Fruit fly (Drosophila melanogaster) whole organism, embryonic: Measurements from ENCODE around the gene Ance-2.
A peak's percentile ranks its signal among the peaks of the same experiment; 100 is the strongest.

Experiments used
- ATbp ChIP-seq: fragments of 200-800 bp; sonication (Bioruptor generic); optimal IDR thresholded peaks from 2 replicates; lab custom pipeline; 2017; ENCODE audit warnings: missing biosample characterization, mild to moderate bottlenecking, missing genetic modification characterization, missing genetic modification reagents
- Abd-B ChIP-seq: fragments of 200-800 bp; sonication (Bioruptor generic); optimal IDR thresholded peaks from 2 replicates; lab custom pipeline; 2018; ENCODE audit warnings: missing biosample characterization, mild to moderate bottlenecking, missing genetic modification characterization, moderate library complexity
- Ada2b ChIP-seq: fragments of 200-800 bp; sonication (Bioruptor generic); IDR thresholded peaks from 2 replicates; pipeline ENCODE4 v1.3.6; 2022; ENCODE audit warnings: missing biosample characterization, missing genetic modification characterization
- Awh ChIP-seq: fragments of 200-800 bp; sonication (Bioruptor generic); IDR thresholded peaks from 2 replicates; pipeline ENCODE4, ENCODE4 v1.3.6; 2022; ENCODE audit warnings: missing biosample characterization, missing genetic modification characterization
- C15 ChIP-seq: fragments of 200-800 bp; sonication (Bioruptor generic); IDR thresholded peaks from 3 replicates; pipeline ENCODE4 v1.3.6; 2022; ENCODE audit warnings: missing biosample characterization, missing genetic modification characterization
- CG13123 ChIP-seq: fragments of 200-800 bp; sonication (Bioruptor generic); optimal IDR thresholded peaks from 2 replicates; lab custom pipeline; 2016; ENCODE audit warnings: missing biosample characterization, missing genetic modification characterization
- CG13296 ChIP-seq: fragments of 200-800 bp; sonication (Bioruptor generic); optimal IDR thresholded peaks from 3 replicates; lab custom pipeline; 2018; ENCODE audit warnings: missing biosample characterization, mild to moderate bottlenecking, missing genetic modification characterization
- CG14014 ChIP-seq: fragments of 200-800 bp; sonication (Bioruptor generic); IDR thresholded peaks from 2 replicates; pipeline ENCODE4 v1.3.6; 2022; ENCODE audit warnings: missing biosample characterization, missing genetic modification characterization
- CG16815 ChIP-seq: fragments of 200-800 bp; sonication (Bioruptor generic); optimal IDR thresholded peaks from 3 replicates; lab custom pipeline; 2017; ENCODE audit warnings: missing biosample characterization, mild to moderate bottlenecking, missing genetic modification characterization
- CG2120 ChIP-seq: fragments of 200-800 bp; sonication (Bioruptor generic); optimal IDR thresholded peaks from 3 replicates; lab custom pipeline; 2016; ENCODE audit warnings: missing biosample characterization, missing genetic modification characterization
- CG3065 ChIP-seq: fragments of 200-800 bp; sonication (Bioruptor generic); optimal IDR thresholded peaks from 2 replicates; lab custom pipeline; 2016; ENCODE audit warnings: missing biosample characterization, missing genetic modification characterization
- CG3847 ChIP-seq: fragments of 200-800 bp; sonication (Bioruptor generic); IDR thresholded peaks from 2 replicates; pipeline ENCODE4 v1.3.6; 2022; ENCODE audit warnings: missing biosample characterization, missing genetic modification characterization
- CG4707 ChIP-seq: fragments of 200-800 bp; sonication (Bioruptor generic); optimal IDR thresholded peaks from 2 replicates; lab custom pipeline; 2018; ENCODE audit warnings: missing biosample characterization, mild to moderate bottlenecking, missing genetic modification characterization, moderate library complexity
- CG6854 ChIP-seq: fragments of 200-800 bp; sonication (Bioruptor generic); optimal IDR thresholded peaks from 3 replicates; lab custom pipeline; 2017; ENCODE audit warnings: missing biosample characterization, mild to moderate bottlenecking, missing genetic modification characterization
- CG8388 ChIP-seq: fragments of 200-800 bp; sonication (Bioruptor generic); optimal IDR thresholded peaks from 2 replicates; lab custom pipeline; 2019; ENCODE audit warnings: missing biosample characterization, mild to moderate bottlenecking, missing genetic modification characterization, moderate library complexity
- CG9876 ChIP-seq: fragments of 200-800 bp; sonication (Bioruptor generic); optimal IDR thresholded peaks from 2 replicates; lab custom pipeline; 2016; ENCODE audit warnings: missing biosample characterization, missing genetic modification characterization
- D19A ChIP-seq: fragments of 200-800 bp; optimal IDR thresholded peaks from 3 replicates; lab custom pipeline; 2019; ENCODE audit warnings: missing biosample characterization, mild to moderate bottlenecking, missing genetic modification characterization, moderate library complexity
- Dad ChIP-seq: fragments of 200-800 bp; sonication (Bioruptor generic); optimal IDR thresholded peaks from 3 replicates; lab custom pipeline; 2016; ENCODE audit warnings: missing biosample characterization, missing genetic modification characterization
- HLH3B ChIP-seq: fragments of 200-800 bp; sonication (Bioruptor generic); IDR thresholded peaks from 2 replicates; pipeline ENCODE4 v1.3.6; 2022; ENCODE audit warnings: missing biosample characterization, missing genetic modification characterization
- Hmr ChIP-seq: fragments of 200-800 bp; sonication (Bioruptor generic); optimal IDR thresholded peaks from 3 replicates; lab custom pipeline; 2017; ENCODE audit warnings: mild to moderate bottlenecking, missing biosample characterization, missing genetic modification reagents, missing genetic modification characterization
- Mad ChIP-seq: fragments of 200-800 bp; sonication (Bioruptor generic); optimal IDR thresholded peaks from 2 replicates; lab custom pipeline; 2016; ENCODE audit warnings: missing biosample characterization, missing genetic modification characterization
- Nf-YA ChIP-seq: fragments of 200-800 bp; sonication (Bioruptor generic); IDR thresholded peaks from 2 replicates; pipeline ENCODE4 v1.3.6; 2022; ENCODE audit warnings: missing biosample characterization, missing genetic modification characterization
- Nf-YB ChIP-seq: fragments of 200-800 bp; sonication (Bioruptor generic); optimal IDR thresholded peaks from 3 replicates; lab custom pipeline; 2019; ENCODE audit warnings: missing biosample characterization, mild to moderate bottlenecking, missing genetic modification characterization, moderate library complexity
- Pdp1 ChIP-seq, 2 experiments: fragments of 200-800 bp; sonication (Bioruptor generic); optimal IDR thresholded peaks; 3 replicates each; lab custom pipeline; 2016; ENCODE audit warnings: missing biosample characterization in 2 of 2, missing genetic modification characterization in 2 of 2, mild to moderate bottlenecking in 1 of 2, moderate library complexity in 1 of 2
- Rfx ChIP-seq: fragments of 200-800 bp; sonication (Bioruptor generic); IDR thresholded peaks from 2 replicates; pipeline ENCODE4 v1.3.6; 2022; ENCODE audit warnings: missing biosample characterization, missing genetic modification characterization
- Trl ChIP-seq, 3 experiments: fragments of >200 bp in 2 of 3; fragments of 200-800 bp in 1 of 3; sonication (Bioruptor generic) in 1 of 3; optimal IDR thresholded peaks; 2 replicates in 1 of 3; 3 replicates in 2 of 3; lab custom pipeline; 2016 to 2017; ENCODE audit warnings: missing biosample characterization in 1 of 3, missing genetic modification characterization in 1 of 3
- Xbp1 ChIP-seq: fragments of 200-800 bp; sonication (Bioruptor generic); optimal IDR thresholded peaks from 3 replicates; lab custom pipeline; 2016; ENCODE audit warnings: missing biosample characterization, mild to moderate bottlenecking, missing genetic modification characterization
- aop ChIP-seq: fragments of 200-800 bp; sonication (Bioruptor generic); IDR thresholded peaks from 2 replicates; pipeline ENCODE4 v1.3.6; 2022; ENCODE audit warnings: missing biosample characterization, missing genetic modification characterization
- ato ChIP-seq: fragments of 200-800 bp; sonication (Bioruptor generic); IDR thresholded peaks from 2 replicates; pipeline ENCODE4 v1.3.6; 2022; ENCODE audit warnings: missing biosample characterization, missing genetic modification characterization; ENCODE audit not compliant: partially characterized antibody
- cato ChIP-seq: fragments of 200-800 bp; sonication (Bioruptor generic); optimal IDR thresholded peaks from 2 replicates; lab custom pipeline; 2016; ENCODE audit warnings: missing biosample characterization, missing genetic modification characterization, borderline replicate concordance
- cg ChIP-seq: fragments of 200-800 bp; sonication (Bioruptor generic); optimal IDR thresholded peaks from 3 replicates; lab custom pipeline; 2019; ENCODE audit warnings: missing biosample characterization, mild to moderate bottlenecking, missing genetic modification characterization, moderate library complexity
- crp ChIP-seq, 2 experiments: fragments of 200-800 bp; sonication (Bioruptor generic); optimal IDR thresholded peaks; 2 replicates in 1 of 2; 3 replicates in 1 of 2; lab custom pipeline; 2017; ENCODE audit warnings: missing biosample characterization in 2 of 2, missing genetic modification characterization in 2 of 2, mild to moderate bottlenecking in 1 of 2, moderate library complexity in 1 of 2
- dpn ChIP-seq, 2 experiments: fragments of 200-800 bp; sonication (Bioruptor generic); optimal IDR thresholded peaks; 3 replicates each; lab custom pipeline; 2016; ENCODE audit warnings: missing biosample characterization in 2 of 2, missing genetic modification characterization in 2 of 2
- grau ChIP-seq: fragments of 200-800 bp; optimal IDR thresholded peaks from 3 replicates; lab custom pipeline; 2019; ENCODE audit warnings: missing biosample characterization, mild to moderate bottlenecking, missing genetic modification characterization, moderate library complexity
- gt ChIP-seq: fragments of 200-800 bp; sonication (Bioruptor generic); IDR thresholded peaks from 2 replicates; pipeline ENCODE4 v1.3.6; 2022; ENCODE audit warnings: missing biosample characterization, missing genetic modification characterization
- insv ChIP-seq, 2 experiments: fragments of 200-800 bp; sonication (Bioruptor generic); optimal IDR thresholded peaks; 3 replicates each; lab custom pipeline; 2016 to 2018; ENCODE audit warnings: missing biosample characterization in 2 of 2, missing genetic modification characterization in 2 of 2
- inv ChIP-seq: fragments of 200-800 bp; sonication (Bioruptor generic); IDR thresholded peaks from 2 replicates; pipeline ENCODE4 v1.3.6; 2022; ENCODE audit warnings: missing biosample characterization, missing genetic modification characterization; ENCODE audit not compliant: partially characterized antibody
- peb ChIP-seq: fragments of 200-800 bp; sonication (Bioruptor generic); IDR thresholded peaks from 2 replicates; pipeline ENCODE4 v1.3.6; 2022; ENCODE audit warnings: missing biosample characterization, missing genetic modification characterization
- pum ChIP-seq: fragments of 200-800 bp; sonication (Bioruptor generic); optimal IDR thresholded peaks from 2 replicates; lab custom pipeline; 2016; ENCODE audit warnings: missing biosample characterization, missing genetic modification characterization
- repo ChIP-seq: fragments of 200-800 bp; sonication (Bioruptor generic); optimal IDR thresholded peaks from 2 replicates; lab custom pipeline; 2016; ENCODE audit warnings: missing biosample characterization, missing genetic modification characterization
- sisA ChIP-seq: fragments of 200-800 bp; sonication (Bioruptor generic); IDR thresholded peaks from 2 replicates; pipeline ENCODE4 v1.3.6; 2022; ENCODE audit warnings: missing biosample characterization, missing genetic modification characterization
- slbo ChIP-seq: fragments of 200-800 bp; sonication (Bioruptor generic); IDR thresholded peaks from 2 replicates; pipeline ENCODE4 v1.3.6; 2022; ENCODE audit warnings: missing biosample characterization, missing genetic modification characterization
- sr ChIP-seq: fragments of 200-800 bp; sonication (Bioruptor generic); IDR thresholded peaks from 3 replicates; pipeline ENCODE4 v1.3.6; 2022; ENCODE audit warnings: missing biosample characterization, missing genetic modification characterization
- stc ChIP-seq: fragments of 200-800 bp; sonication (Bioruptor generic); IDR thresholded peaks from 2 replicates; pipeline ENCODE4 v1.3.6; 2022; ENCODE audit warnings: missing biosample characterization, missing genetic modification characterization
- tgo ChIP-seq: fragments of 200-800 bp; sonication (Bioruptor generic); IDR thresholded peaks from 3 replicates; pipeline ENCODE4 v1.3.6; 2022; ENCODE audit warnings: missing biosample characterization, missing genetic modification characterization
- tx ChIP-seq: fragments of 200-800 bp; sonication (Bioruptor generic); optimal IDR thresholded peaks from 2 replicates; lab custom pipeline; 2016; ENCODE audit warnings: missing biosample characterization, missing genetic modification characterization
- wek ChIP-seq: fragments of 200-800 bp; sonication (Bioruptor generic); optimal IDR thresholded peaks from 3 replicates; lab custom pipeline; 2018; ENCODE audit warnings: missing biosample characterization, mild to moderate bottlenecking, missing genetic modification characterization, moderate library complexity

Gene Ance-2

dm6 chr2L:13903796-13904330 lies 5.3 kb upstream of the Ance-2 start:
- TF ChIP-seq Xbp1 (GFP tag; lab: Kevin White, UChicago) (no peak), dpn (GFP tag; optimal IDR thresholded peaks at IDR 0.05; lab: Kevin White, UChicago) (peak in 1 of 2 experiments; percentile 23), wek (peak; percentile 57), Pdp1 (GFP tag; optimal IDR thresholded peaks at IDR 0.05; lab: Kevin White, UChicago) (peak in 1 of 2 experiments; percentile 97), Trl (optimal IDR thresholded peaks at IDR 0.05; lab: Kevin White, UChicago) (peak in 1 of 2 experiments; percentile 2), Trl (GFP tag; optimal IDR thresholded peaks at IDR 0.05; lab: Kevin White, UChicago) (no peak), sr (GFP tag; lab: Robert Waterston, UW) (0 out of 3 replicates have a peak, but pooled peaks have one; percentile 11), grau (tag; lab: Kevin White, UChicago) (peak; percentile 83), Hmr (no peak), cg (GFP tag; lab: Kevin White, UChicago) (peak; percentile 84)

DNA sequence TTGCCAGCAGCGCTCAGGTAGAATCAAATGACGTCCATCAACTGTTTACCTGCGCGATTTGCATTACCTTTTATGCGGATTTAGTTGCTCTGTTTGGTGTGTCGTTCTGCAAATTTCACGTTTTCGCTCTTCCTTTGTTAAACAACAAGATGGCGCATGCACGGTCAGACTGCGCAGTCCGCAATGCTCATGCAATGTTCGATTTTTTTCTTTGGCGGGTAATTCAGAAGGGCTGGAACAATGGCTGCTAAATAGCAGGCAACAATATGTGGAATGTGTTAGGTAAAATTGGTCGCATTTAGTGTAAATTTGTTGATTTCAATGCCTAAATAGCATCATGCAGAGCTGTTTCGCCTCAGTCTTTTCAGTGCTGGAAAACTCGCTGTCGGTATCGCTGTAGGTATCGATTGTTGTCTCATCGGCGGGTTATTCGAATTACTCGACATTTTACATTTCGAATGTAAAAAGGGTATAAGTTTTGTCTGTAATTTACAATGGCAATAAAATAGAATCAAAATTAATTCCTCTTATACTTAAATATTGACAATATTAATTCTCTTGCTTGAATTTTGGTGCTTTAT lies 4.7 kb upstream of the Ance-2 start, which contains the start of gene Smg5:
Smg5 (minus strand) TSS at position 331 of the 581 bp plus-strand sequence.
- TF ChIP-seq ato (GFP tag; lab: Robert Waterston, UW) (peak; percentile 96), sisA (GFP tag; lab: Robert Waterston, UW) (peak; percentile 98), pum (GFP tag; lab: Kevin White, UChicago) (peak; percentile 94), Ada2b (GFP tag; lab: Robert Waterston, UW) (peak; percentile 96), aop (GFP tag; lab: Robert Waterston, UW) (peak; percentile 75; the same call in 1 of the 2 replicates), slbo (GFP tag; lab: Robert Waterston, UW) (peak; percentile 97), CG4707 (peak; percentile 35), CG9876 (GFP tag; lab: Kevin White, UChicago) (peak; percentile 99), peb (GFP tag; lab: Robert Waterston, UW) (peak; percentile 90), Abd-B (GFP tag; lab: Kevin White, UChicago) (peak; percentile 92), stc (GFP tag; lab: Robert Waterston, UW) (peak; percentile 88), tx (GFP tag; lab: Kevin White, UChicago) (peak; percentile 95), Nf-YA (GFP tag; lab: Robert Waterston, UW) (peak; percentile 93), Nf-YB (peak; percentile 69), Mad (peak; percentile 95), crp (GFP tag; optimal IDR thresholded peaks at IDR 0.05; lab: Kevin White, UChicago) (peak in 1 of 2 experiments; percentile 72), C15 (GFP tag; lab: Robert Waterston, UW) (peak; percentile 87; the same call in 2 of the 3 replicates), Awh (GFP tag; lab: Robert Waterston, UW) (peak; percentile 91), CG16815 (GFP tag; lab: Kevin White, UChicago) (peak; percentile 96), HLH3B (GFP tag; lab: Robert Waterston, UW) (peak; percentile 97), CG3065 (GFP tag; lab: Kevin White, UChicago) (peak; percentile 79), cato (GFP tag; lab: Kevin White, UChicago) (peak; percentile 56), CG8388 (GFP tag; lab: Kevin White, UChicago) (peak; percentile 75), gt (GFP tag; lab: Robert Waterston, UW) (peak; percentile 92), tgo (peak; percentile 96), Dad (peak; percentile 97), CG14014 (GFP tag; lab: Robert Waterston, UW) (peak; percentile 91), CG13123 (peak; percentile 89), CG2120 (GFP tag; lab: Kevin White, UChicago) (peak; percentile 98), CG13296 (peak; percentile 63), ATbp (peak; percentile 33), Rfx (GFP tag; lab: Robert Waterston, UW) (peak; percentile 98), D19A (tag; lab: Kevin White, UChicago) (peak; percentile 49), repo (GFP tag; lab: Kevin White, UChicago) (peak; percentile 96), CG6854 (no peak), inv (peak; percentile 96), CG3847 (GFP tag; lab: Robert Waterston, UW) (peak; percentile 99), insv (GFP tag; optimal IDR thresholded peaks at IDR 0.05; lab: Kevin White, UChicago) (peak in 1 of 2 experiments; percentile 65)
